Worm (Caenorhabditis elegans) whole organism, young adult: ENCODE data around the gene T05G5.4.
A peak's percentile ranks its signal among the peaks of the same experiment; 100 is the strongest.

Experiments
- B0035.1 ChIP-seq: sonication (generic microtip); optimal IDR thresholded peaks from 2 replicates; lab custom pipeline; 2016; ENCODE audit warnings: missing genetic modification characterization, mild to moderate bottlenecking, missing compliant biosample characterization, missing genotype, missing genetic modification reagents
- B0336.3 ChIP-seq: fragments of 200-800 bp; sonication (Bioruptor generic); IDR thresholded peaks from 2 replicates; pipeline ENCODE4 v1.3.6; 2022; ENCODE audit warnings: missing genetic modification characterization, missing compliant biosample characterization
- F33H1.4 ChIP-seq: fragments of 200-800 bp; sonication (Bioruptor generic); IDR thresholded peaks from 2 replicates; pipeline ENCODE4 v1.3.6; 2022; ENCODE audit warnings: missing genetic modification reagents, missing genetic modification characterization, missing compliant biosample characterization
- F37B4.10 ChIP-seq: fragments of 200-800 bp; sonication (Bioruptor generic); IDR thresholded peaks from 2 replicates; pipeline ENCODE4 v1.3.6; 2022; ENCODE audit warnings: missing genetic modification characterization, missing compliant biosample characterization
- F49E8.2 ChIP-seq: sonication (generic microtip); optimal IDR thresholded peaks from 3 replicates; lab custom pipeline; 2017; ENCODE audit warnings: missing genetic modification characterization, mild to moderate bottlenecking, missing compliant biosample characterization, antibody characterized with exemption, moderate library complexity; ENCODE audit not compliant: insufficient read depth
- F52B5.7 ChIP-seq: sonication (generic microtip); optimal IDR thresholded peaks from 2 replicates; lab custom pipeline; 2016; ENCODE audit warnings: mild to moderate bottlenecking, missing genetic modification characterization, missing compliant biosample characterization
- F57C9.4 ChIP-seq: sonication (generic microtip); optimal IDR thresholded peaks from 2 replicates; lab custom pipeline; 2017; ENCODE audit warnings: mild to moderate bottlenecking, missing genetic modification characterization, missing compliant biosample characterization
- T07F8.4 ChIP-seq: sonication (generic microtip); optimal IDR thresholded peaks from 2 replicates; lab custom pipeline; 2016; ENCODE audit warnings: mild to moderate bottlenecking, missing genetic modification characterization, moderate library complexity, missing compliant biosample characterization
- Y53G8AR.9 ChIP-seq: fragments of 200-800 bp; sonication (Bioruptor generic); conservative IDR thresholded peaks from 2 replicates; pipeline ENCODE4 v1.3.6; 2022; ENCODE audit warnings: missing genetic modification reagents, missing genetic modification characterization, missing compliant biosample characterization
- Y56A3A.18 ChIP-seq: fragments of 200-800 bp; sonication (Bioruptor generic); IDR thresholded peaks from 2 replicates; pipeline ENCODE4 v1.3.6; 2022; ENCODE audit warnings: missing genetic modification reagents, missing genetic modification characterization, missing compliant biosample characterization
- ZK185.1 ChIP-seq: sonication (generic microtip); optimal IDR thresholded peaks from 2 replicates; lab custom pipeline; 2016; ENCODE audit warnings: mild to moderate bottlenecking, missing genetic modification characterization, missing compliant biosample characterization; ENCODE audit not compliant: poor library complexity, severe bottlenecking
- ama-1 ChIP-seq, 3 experiments: fragments of 150-350 bp in 1 of 3; sonication (generic microtip) in 2 of 3; optimal IDR thresholded peaks; 2 replicates each; lab custom pipeline; 2014 to 2018; ENCODE audit warnings: missing biosample characterization in 2 of 3, missing genetic modification characterization in 2 of 3, missing genetic modification reagents in 2 of 3
- atf-7 ChIP-seq: sonication (generic microtip); optimal IDR thresholded peaks from 2 replicates; lab custom pipeline; 2017; ENCODE audit warnings: mild to moderate bottlenecking, missing genetic modification characterization, missing compliant biosample characterization
- attf-5 ChIP-seq: fragments of 200-800 bp; sonication (Bioruptor generic); optimal IDR thresholded peaks from 2 replicates; lab custom pipeline; 2018; ENCODE audit warnings: mild to moderate bottlenecking, missing genetic modification characterization, missing compliant biosample characterization
- bed-2 ChIP-seq: fragments of 200-800 bp; sonication (Bioruptor generic); IDR thresholded peaks from 2 replicates; pipeline ENCODE4 v1.3.6; 2022; ENCODE audit warnings: missing genetic modification reagents, missing genetic modification characterization, missing compliant biosample characterization
- ccch-3 ChIP-seq: fragments of 200-800 bp; sonication (Bioruptor generic); optimal IDR thresholded peaks from 2 replicates; lab custom pipeline; 2018; ENCODE audit warnings: mild to moderate bottlenecking, missing genetic modification characterization, missing compliant biosample characterization
- ceh-58 ChIP-seq: fragments of 200-800 bp; sonication (Bioruptor generic); IDR thresholded peaks from 2 replicates; pipeline ENCODE4 v1.3.6; 2022; ENCODE audit warnings: missing genetic modification characterization, missing compliant biosample characterization
- ceh-79 ChIP-seq: sonication (generic microtip); optimal IDR thresholded peaks from 2 replicates; lab custom pipeline; 2017; ENCODE audit warnings: mild to moderate bottlenecking, missing genetic modification characterization, missing compliant biosample characterization
- ceh-91 ChIP-seq: fragments of 200-800 bp; sonication (Bioruptor generic); IDR thresholded peaks from 2 replicates; pipeline ENCODE4 v1.3.6; 2022; ENCODE audit warnings: missing genetic modification reagents, missing genetic modification characterization, missing compliant biosample characterization
- chd-7 ChIP-seq: sonication (generic microtip); optimal IDR thresholded peaks from 2 replicates; lab custom pipeline; 2016; ENCODE audit warnings: mild to moderate bottlenecking, missing genetic modification characterization, moderate library complexity, missing compliant biosample characterization
- dpff-1 ChIP-seq: sonication (generic microtip); optimal IDR thresholded peaks from 2 replicates; lab custom pipeline; 2017; ENCODE audit warnings: mild to moderate bottlenecking, missing genetic modification characterization, missing compliant biosample characterization
- egl-44 ChIP-seq: fragments of 200-800 bp; sonication (Bioruptor generic); IDR thresholded peaks from 2 replicates; pipeline ENCODE4 v1.3.6; 2022; ENCODE audit warnings: missing genetic modification reagents, missing genetic modification characterization, missing compliant biosample characterization
- gei-17 ChIP-seq: fragments of 200-800 bp; sonication (Bioruptor generic); optimal IDR thresholded peaks from 2 replicates; lab custom pipeline; 2018; ENCODE audit warnings: mild to moderate bottlenecking, missing genetic modification characterization, missing compliant biosample characterization
- hlh-12 ChIP-seq: sonication (generic microtip); optimal IDR thresholded peaks from 2 replicates; lab custom pipeline; 2016; ENCODE audit warnings: missing genetic modification characterization, missing compliant biosample characterization
- hlh-26 ChIP-seq: fragments of 200-800 bp; sonication (Bioruptor generic); conservative IDR thresholded peaks from 2 replicates; pipeline ENCODE4 v1.3.6; 2022; ENCODE audit warnings: missing genetic modification reagents, missing genetic modification characterization, missing compliant biosample characterization
- hrde-1 ChIP-seq: sonication (generic microtip); optimal IDR thresholded peaks from 2 replicates; lab custom pipeline; 2016; ENCODE audit warnings: missing genetic modification characterization, mild to moderate bottlenecking, missing compliant biosample characterization, moderate library complexity, missing genotype, missing genetic modification reagents, borderline replicate concordance
- lin-54 ChIP-seq: fragments of 200-800 bp; sonication (Bioruptor generic); optimal IDR thresholded peaks from 2 replicates; lab custom pipeline; 2018; ENCODE audit warnings: mild to moderate bottlenecking, missing genetic modification characterization, missing compliant biosample characterization
- lir-1 ChIP-seq: fragments of 200-800 bp; sonication (Bioruptor generic); conservative IDR thresholded peaks from 2 replicates; pipeline ENCODE4 v1.3.6; 2022; ENCODE audit warnings: missing genetic modification reagents, missing genetic modification characterization, missing compliant biosample characterization
- lsy-27 ChIP-seq: sonication (generic microtip); optimal IDR thresholded peaks from 2 replicates; lab custom pipeline; 2017; ENCODE audit warnings: missing genetic modification characterization, mild to moderate bottlenecking, missing compliant biosample characterization, antibody characterized with exemption, missing genotype, borderline replicate concordance; ENCODE audit not compliant: insufficient read depth
- madf-10 ChIP-seq: sonication (generic microtip); optimal IDR thresholded peaks from 2 replicates; lab custom pipeline; 2016; ENCODE audit warnings: mild to moderate bottlenecking, missing genetic modification characterization, missing compliant biosample characterization
- madf-8 ChIP-seq: fragments of 200-800 bp; sonication (Bioruptor generic); conservative IDR thresholded peaks from 2 replicates; pipeline ENCODE4 v1.3.6; 2022; ENCODE audit warnings: missing genetic modification reagents, missing genetic modification characterization, missing compliant biosample characterization
- mel-28 ChIP-seq: sonication (generic microtip); optimal IDR thresholded peaks from 2 replicates; lab custom pipeline; 2016; ENCODE audit warnings: borderline replicate concordance, mild to moderate bottlenecking, missing genetic modification characterization, missing compliant biosample characterization
- nfya-2 ChIP-seq: fragments of 200-800 bp; sonication (Bioruptor generic); IDR thresholded peaks from 2 replicates; pipeline ENCODE4 v1.3.6; 2022; ENCODE audit warnings: missing genetic modification reagents, missing genetic modification characterization, missing compliant biosample characterization
- nfyb-1 ChIP-seq: fragments of 200-800 bp; sonication (Bioruptor generic); IDR thresholded peaks from 2 replicates; pipeline ENCODE4 v1.3.6; 2022; ENCODE audit warnings: missing genetic modification reagents, missing genetic modification characterization, missing compliant biosample characterization
- nhr-90 ChIP-seq: sonication (generic microtip); optimal IDR thresholded peaks from 2 replicates; lab custom pipeline; 2016; ENCODE audit warnings: missing genotype, mild to moderate bottlenecking, missing genetic modification characterization, missing compliant biosample characterization
- rcor-1 ChIP-seq: fragments of 200-800 bp; sonication (Bioruptor generic); IDR thresholded peaks from 2 replicates; pipeline ENCODE4 v1.3.6; 2022; ENCODE audit warnings: missing genetic modification reagents, missing genetic modification characterization, missing compliant biosample characterization
- repo-1 ChIP-seq: sonication (generic microtip); optimal IDR thresholded peaks from 2 replicates; lab custom pipeline; 2017; ENCODE audit warnings: mild to moderate bottlenecking, missing genetic modification characterization, missing compliant biosample characterization
- sdz-38 ChIP-seq: sonication (generic microtip); optimal IDR thresholded peaks from 2 replicates; lab custom pipeline; 2016; ENCODE audit warnings: missing genotype, missing genetic modification characterization, missing compliant biosample characterization
- sea-2 ChIP-seq: fragments of 200-800 bp; sonication (Bioruptor generic); IDR thresholded peaks from 2 replicates; pipeline ENCODE4 v1.3.6; 2022; ENCODE audit warnings: missing genetic modification characterization, missing compliant biosample characterization
- snpc-1.1 ChIP-seq: sonication (generic microtip); optimal IDR thresholded peaks from 2 replicates; lab custom pipeline; 2017; ENCODE audit warnings: missing genetic modification characterization, mild to moderate bottlenecking, missing compliant biosample characterization, antibody characterized with exemption, moderate library complexity, missing genotype, missing genetic modification reagents; ENCODE audit not compliant: insufficient read depth
- tbp1 ChIP-seq: fragments of 200-800 bp; sonication (Bioruptor generic); optimal IDR thresholded peaks from 2 replicates; lab custom pipeline; 2018; ENCODE audit warnings: mild to moderate bottlenecking, missing genetic modification characterization, missing compliant biosample characterization
- tlf-1 ChIP-seq: fragments of 200-800 bp; sonication (Bioruptor generic); optimal IDR thresholded peaks from 2 replicates; lab custom pipeline; 2018; ENCODE audit warnings: mild to moderate bottlenecking, missing genetic modification characterization, missing compliant biosample characterization
- unc-130 ChIP-seq: sonication (generic microtip); optimal IDR thresholded peaks from 2 replicates; lab custom pipeline; 2016; ENCODE audit warnings: missing genetic modification reagents, missing genetic modification characterization, missing compliant biosample characterization
- unc-62 ChIP-seq: fragments of 150-350 bp; optimal IDR thresholded peaks from 2 replicates; lab custom pipeline; 2014; ENCODE audit warnings: missing biosample characterization, missing genetic modification reagents, missing genetic modification characterization
- zim-3 ChIP-seq: sonication (generic microtip); optimal IDR thresholded peaks from 2 replicates; lab custom pipeline; 2017; ENCODE audit warnings: mild to moderate bottlenecking, missing genetic modification characterization, moderate library complexity, missing compliant biosample characterization
- ztf-22 ChIP-seq: fragments of 200-800 bp; sonication (Bioruptor generic); optimal IDR thresholded peaks from 2 replicates; lab custom pipeline; 2018; ENCODE audit warnings: mild to moderate bottlenecking, missing genetic modification characterization, moderate library complexity, missing compliant biosample characterization
- ztf-26 ChIP-seq: sonication (generic microtip); optimal IDR thresholded peaks from 2 replicates; lab custom pipeline; 2017; ENCODE audit warnings: missing genetic modification characterization, missing compliant biosample characterization
- ztf-6 ChIP-seq: fragments of 200-800 bp; sonication (Bioruptor generic); IDR thresholded peaks from 2 replicates; pipeline ENCODE4 v1.3.6; 2022; ENCODE audit warnings: missing genetic modification reagents, missing genetic modification characterization, missing compliant biosample characterization

Gene T05G5.4

DNA sequence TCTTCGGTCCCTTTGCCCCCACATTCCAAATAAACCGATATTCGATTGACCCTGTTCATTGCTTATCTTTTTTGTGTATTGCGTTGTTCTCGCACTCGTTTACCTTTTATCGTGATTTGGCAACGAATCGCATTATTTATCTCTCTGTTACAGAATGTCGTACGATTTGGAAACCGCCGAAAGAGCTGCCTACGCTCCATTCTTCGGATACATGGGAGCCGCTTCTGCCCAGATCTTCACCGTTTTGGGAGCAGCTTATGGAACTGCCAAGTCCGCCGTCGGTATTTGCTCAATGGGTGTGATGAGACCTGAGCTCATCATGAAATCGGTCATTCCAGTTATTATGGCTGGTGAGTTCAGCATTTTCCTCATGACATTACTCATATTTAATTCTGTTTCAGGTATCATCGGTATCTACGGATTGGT is 33.3 kb downstream of the T05G5.4 start, which contains the start of gene vha-2 (continued):
- TF ChIP-seq attf-5 = no peak
- TF ChIP-seq ztf-22 (GFP tag; lab: Kevin White, UChicago) = no peak
- TF ChIP-seq ccch-3 = no peak
- peak; percentile 11 for TF ChIP-seq dpff-1 (tag; lab: Kevin White, UChicago)
- TF ChIP-seq nfya-2 (GFP tag; lab: Robert Waterston, UW) = peak; percentile 25; the same call in 1 of the 2 replicates
- TF ChIP-seq lin-54 (GFP tag; lab: Kevin White, UChicago) = peak; percentile 3
- TF ChIP-seq ceh-79 = peak; percentile 53
- peak; percentile 80 for TF ChIP-seq Y53G8AR.9 (GFP tag; lab: Robert Waterston, UW)
- TF ChIP-seq hlh-12 (tag; lab: Kevin White, UChicago) = no peak
- peak; percentile 23 for TF ChIP-seq ztf-26 (tag; lab: Kevin White, UChicago)
- TF ChIP-seq F52B5.7 = peak; percentile 53
- TF ChIP-seq lir-1 = no peak
- 0 out of 2 replicates have a peak, but pooled peaks have one; percentile 9 for TF ChIP-seq Y56A3A.18 (GFP tag; lab: Robert Waterston, UW)
- TF ChIP-seq mel-28 = no peak
- TF ChIP-seq sdz-38 = no peak
- TF ChIP-seq hrde-1 (tag; lab: Kevin White, UChicago) = peak; percentile 79
- no peak for TF ChIP-seq sea-2
- peak; percentile 43 for TF ChIP-seq nhr-90
- no peak for TF ChIP-seq rcor-1 (GFP tag; lab: Robert Waterston, UW)
- TF ChIP-seq tlf-1 (GFP tag; lab: Kevin White, UChicago) = peak; percentile 76
- TF ChIP-seq madf-8 (GFP tag; lab: Robert Waterston, UW) = no peak
- no peak for TF ChIP-seq unc-62 (GFP tag; lab: Kevin White, UChicago)
- TF ChIP-seq egl-44 (GFP tag; lab: Robert Waterston, UW) = peak; percentile 53; the same call in 1 of the 2 replicates
- no peak for TF ChIP-seq T07F8.4 (tag; lab: Kevin White, UChicago)
- no peak for TF ChIP-seq F57C9.4 (tag; lab: Kevin White, UChicago)
- peak; percentile 40 for TF ChIP-seq atf-7 (tag; lab: Kevin White, UChicago)
- TF ChIP-seq snpc-1.1 (tag; lab: Kevin White, UChicago) = no peak
- peak; percentile 77 for TF ChIP-seq nfyb-1 (GFP tag; lab: Robert Waterston, UW)
- no peak for TF ChIP-seq bed-2
- no peak for TF ChIP-seq hlh-26 (GFP tag; lab: Robert Waterston, UW)
- TF ChIP-seq chd-7 = peak; percentile 58
- no peak for TF ChIP-seq unc-130 (GFP tag; lab: Kevin White, UChicago)
- peak; percentile 23 for TF ChIP-seq madf-10
- peak; percentile 62 for TF ChIP-seq repo-1 (tag; lab: Kevin White, UChicago)
- TF ChIP-seq gei-17 = no peak
- TF ChIP-seq tbp1 (GFP tag; lab: Kevin White, UChicago) = peak; percentile 31
- peak; percentile 54 for TF ChIP-seq F49E8.2 (tag; lab: Kevin White, UChicago)
- TF ChIP-seq F33H1.4 (GFP tag; lab: Robert Waterston, UW) = no peak; the same call in 1 of the 2 replicates
- TF ChIP-seq ceh-91 (GFP tag; lab: Robert Waterston, UW) = no peak
- TF ChIP-seq zim-3 = no peak
- TF ChIP-seq ceh-58 (GFP tag; lab: Robert Waterston, UW) = no peak
- TF ChIP-seq ztf-6 (GFP tag; lab: Robert Waterston, UW) = no peak
- TF ChIP-seq B0336.3 (GFP tag; lab: Robert Waterston, UW) = peak; percentile 92
- TF ChIP-seq ZK185.1 (tag; lab: Kevin White, UChicago) = peak; percentile 37
- no peak for TF ChIP-seq F37B4.10 (GFP tag; lab: Robert Waterston, UW)
- TF ChIP-seq B0035.1 (tag; lab: Kevin White, UChicago) = peak; percentile 55
- TF ChIP-seq ama-1 (optimal IDR thresholded peaks at IDR 0.05; lab: Kevin White, UChicago) = no peak
- TF ChIP-seq ama-1 (GFP tag; optimal IDR thresholded peaks at IDR 0.05; lab: Kevin White, UChicago) = peak in 1 of 2 experiments; percentile 10
- TF ChIP-seq lsy-27 (tag; lab: Kevin White, UChicago) = no peak
